Fruit fly (Drosophila melanogaster) whole organism, adult: ENCODE data around the gene Cngl.

Experiments used
- CG11617 ChIP-seq: fragments of 200-800 bp; sonication (Bioruptor generic); optimal IDR thresholded peaks from 2 replicates; lab custom pipeline; 2017; ENCODE audit warnings: mild to moderate bottlenecking, missing biosample characterization, missing genetic modification reagents, missing genetic modification characterization
- CG12768 ChIP-seq: fragments of 200-800 bp; sonication (Bioruptor generic); optimal IDR thresholded peaks from 2 replicates; lab custom pipeline; 2017; ENCODE audit warnings: missing biosample characterization, missing genetic modification characterization, mild to moderate bottlenecking, moderate library complexity, missing genetic modification reagents
- CG14711 ChIP-seq: fragments of 200-800 bp; sonication (Bioruptor generic); optimal IDR thresholded peaks from 2 replicates; lab custom pipeline; 2018; ENCODE audit warnings: missing biosample characterization, mild to moderate bottlenecking, missing genetic modification characterization, moderate library complexity
- CG1620 ChIP-seq: fragments of 200-800 bp; sonication (Bioruptor generic); optimal IDR thresholded peaks from 2 replicates; lab custom pipeline; 2016; ENCODE audit warnings: missing biosample characterization, missing genetic modification characterization
- CG33017 ChIP-seq: fragments of 200-800 bp; sonication (Bioruptor generic); optimal IDR thresholded peaks from 2 replicates; lab custom pipeline; 2018; ENCODE audit warnings: missing biosample characterization, mild to moderate bottlenecking, missing genetic modification characterization, moderate library complexity
- CG5204 ChIP-seq: fragments of 200-800 bp; sonication (Bioruptor generic); optimal IDR thresholded peaks from 2 replicates; lab custom pipeline; 2016; ENCODE audit warnings: missing biosample characterization, missing genetic modification characterization
- Clk ChIP-seq: fragments of 200-800 bp; sonication (Bioruptor generic); optimal IDR thresholded peaks from 2 replicates; lab custom pipeline; 2017; ENCODE audit warnings: missing biosample characterization, missing genetic modification characterization
- Hr96 ChIP-seq: fragments of 200-800 bp; sonication (Bioruptor generic); optimal IDR thresholded peaks from 2 replicates; lab custom pipeline; 2016; ENCODE audit warnings: missing biosample characterization, missing genetic modification characterization
- Mnt ChIP-seq: fragments of 200-800 bp; sonication (Bioruptor generic); optimal IDR thresholded peaks from 2 replicates; lab custom pipeline; 2016; ENCODE audit warnings: missing biosample characterization, mild to moderate bottlenecking, missing genetic modification characterization
- bab1 ChIP-seq: fragments of 200-800 bp; sonication (Bioruptor generic); optimal IDR thresholded peaks from 3 replicates; lab custom pipeline; 2019; ENCODE audit warnings: missing biosample characterization, mild to moderate bottlenecking, missing genetic modification characterization, moderate library complexity
- cic ChIP-seq: fragments of 200-800 bp; sonication (Bioruptor generic); optimal IDR thresholded peaks from 2 replicates; lab custom pipeline; 2017; ENCODE audit warnings: missing biosample characterization, mild to moderate bottlenecking, missing genetic modification characterization, moderate library complexity
- kay ChIP-seq: fragments of 200-800 bp; sonication (Bioruptor generic); peaks from one replicate; lab custom pipeline; 2016; ENCODE audit warnings: missing biosample characterization, missing genetic modification characterization, borderline replicate concordance
- toe ChIP-seq: fragments of 200-800 bp; sonication (Bioruptor generic); optimal IDR thresholded peaks from 2 replicates; lab custom pipeline; 2016; ENCODE audit warnings: missing biosample characterization, missing genetic modification characterization

DNA sequence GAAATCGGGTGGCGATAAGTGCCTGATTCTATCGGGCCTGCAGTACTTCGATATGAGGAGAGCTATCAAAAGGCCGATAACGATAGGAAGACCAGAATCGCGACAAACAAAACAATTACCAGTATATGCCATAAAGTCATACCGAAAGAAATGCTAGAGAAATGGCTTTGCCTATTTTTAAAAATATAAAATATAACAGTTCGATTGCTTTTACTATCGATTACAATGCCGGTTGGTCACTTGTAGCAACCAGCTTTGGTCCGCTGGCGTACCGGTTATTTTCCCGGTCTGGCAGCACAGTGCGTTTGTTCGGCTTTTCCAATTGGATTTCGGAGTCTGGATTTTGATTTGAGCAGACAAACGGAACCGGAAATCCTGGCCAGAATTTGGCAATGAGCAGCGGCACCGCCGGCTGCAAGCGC is 21.4 kb upstream of the Cngl start, which contains the start of the genes shtd, CG6294 and CG6299:
- TF ChIP-seq kay (GFP tag; lab: Kevin White, UChicago) (no peak), toe (no peak), Clk (GFP tag; lab: Kevin White, UChicago) (no peak), CG5204 (GFP tag; lab: Kevin White, UChicago) (no peak), CG12768 (GFP tag; lab: Kevin White, UChicago) (no peak), CG14711 (tag; lab: Kevin White, UChicago) (peak; percentile 24), CG33017 (tag; lab: Kevin White, UChicago) (no peak), cic (GFP tag; lab: Kevin White, UChicago) (no peak), CG11617 (GFP tag; lab: Kevin White, UChicago) (no peak), Mnt (peak; percentile 19), bab1 (GFP tag; lab: Kevin White, UChicago) (peak; percentile 48), CG1620 (GFP tag; lab: Kevin White, UChicago) (peak; percentile 36), Hr96 (no peak)
